Worm (Caenorhabditis elegans) whole organism, late embryonic: ENCODE results near the gene cdo-1.

Experiments used
- C38D4.7 ChIP-seq: fragments of 200-800 bp; sonication (Bioruptor generic); optimal IDR thresholded peaks from 2 replicates; lab custom pipeline; 2018; ENCODE audit warnings: mild to moderate bottlenecking, missing genetic modification characterization, moderate library complexity, missing compliant biosample characterization
- K09A11.1 ChIP-seq: sonication (generic microtip); optimal IDR thresholded peaks from 2 replicates; lab custom pipeline; 2017; ENCODE audit warnings: antibody characterized with exemption, mild to moderate bottlenecking, missing genetic modification characterization, missing compliant biosample characterization; ENCODE audit not compliant: insufficient read depth
- T23F11.4 ChIP-seq: fragments of 200-800 bp; sonication (Bioruptor generic); optimal IDR thresholded peaks from 2 replicates; lab custom pipeline; 2018; ENCODE audit warnings: mild to moderate bottlenecking, missing genetic modification characterization, missing compliant biosample characterization
- ahr-1 ChIP-seq: sonication (generic microtip); optimal IDR thresholded peaks from 2 replicates; lab custom pipeline; 2016; ENCODE audit warnings: missing genetic modification characterization, missing compliant biosample characterization
- ceh-14 ChIP-seq: sonication (generic microtip); optimal IDR thresholded peaks from 2 replicates; lab custom pipeline; 2016; ENCODE audit warnings: missing genotype, missing genetic modification characterization, missing compliant biosample characterization
- ceh-18 ChIP-seq: sonication (generic microtip); optimal IDR thresholded peaks from 2 replicates; lab custom pipeline; 2016; ENCODE audit warnings: missing genetic modification characterization, missing compliant biosample characterization
- ceh-2 ChIP-seq: sonication (generic microtip); optimal IDR thresholded peaks from 2 replicates; lab custom pipeline; 2016; ENCODE audit warnings: missing genotype, missing genetic modification characterization, missing compliant biosample characterization
- ceh-22 ChIP-seq: sonication (generic microtip); optimal IDR thresholded peaks from 2 replicates; lab custom pipeline; 2017; ENCODE audit warnings: missing biosample characterization, missing genetic modification characterization
- ceh-30 ChIP-seq: fragments of 150-350 bp; optimal IDR thresholded peaks from 2 replicates; lab custom pipeline; 2014; ENCODE audit warnings: missing biosample characterization, missing genetic modification characterization
- ceh-48 ChIP-seq: sonication (generic microtip); optimal IDR thresholded peaks from 2 replicates; lab custom pipeline; 2016; ENCODE audit warnings: missing genetic modification characterization, inconsistent platforms, missing compliant biosample characterization
- elt-2 ChIP-seq: sonication (generic microtip); optimal IDR thresholded peaks from 2 replicates; lab custom pipeline; 2016; ENCODE audit warnings: missing genetic modification reagents, missing genetic modification characterization, missing compliant biosample characterization
- elt-4 ChIP-seq: sonication (generic microtip); optimal IDR thresholded peaks from 2 replicates; lab custom pipeline; 2016; ENCODE audit warnings: missing genetic modification characterization, missing compliant biosample characterization
- ets-4 ChIP-seq: sonication (generic microtip); optimal IDR thresholded peaks from 2 replicates; lab custom pipeline; 2016; ENCODE audit warnings: missing genetic modification characterization, missing compliant biosample characterization
- fax-1 ChIP-seq: sonication (generic microtip); optimal IDR thresholded peaks from 2 replicates; lab custom pipeline; 2016; ENCODE audit warnings: missing genotype, missing genetic modification characterization, missing compliant biosample characterization
- fkh-10 ChIP-seq: fragments of 150-350 bp; optimal IDR thresholded peaks from 2 replicates; lab custom pipeline; 2014; ENCODE audit warnings: missing biosample characterization, missing genetic modification reagents, missing genetic modification characterization
- fkh-6 ChIP-seq: sonication (generic microtip); optimal IDR thresholded peaks from 2 replicates; lab custom pipeline; 2016; ENCODE audit warnings: missing genetic modification characterization, missing compliant biosample characterization
- gmeb-2 ChIP-seq: sonication (generic microtip); optimal IDR thresholded peaks from 2 replicates; lab custom pipeline; 2016; ENCODE audit warnings: missing genetic modification characterization, inconsistent platforms, missing compliant biosample characterization
- hlh-13 ChIP-seq: fragments of 200-800 bp; sonication (Bioruptor generic); optimal IDR thresholded peaks from 2 replicates; lab custom pipeline; 2018; ENCODE audit warnings: mild to moderate bottlenecking, missing genetic modification characterization, missing compliant biosample characterization
- hlh-15 ChIP-seq: sonication (generic microtip); optimal IDR thresholded peaks from 2 replicates; lab custom pipeline; 2016; ENCODE audit warnings: missing genetic modification characterization, missing compliant biosample characterization
- hlh-30 ChIP-seq: sonication (generic microtip); optimal IDR thresholded peaks from 2 replicates; lab custom pipeline; 2017; ENCODE audit warnings: antibody characterized with exemption, missing genetic modification characterization, missing compliant biosample characterization; ENCODE audit not compliant: insufficient read depth
- hlh-6 ChIP-seq: sonication (generic microtip); optimal IDR thresholded peaks from 2 replicates; lab custom pipeline; 2016; ENCODE audit warnings: missing genotype, missing genetic modification characterization, missing compliant biosample characterization
- lim-6 ChIP-seq: sonication (generic microtip); optimal IDR thresholded peaks from 2 replicates; lab custom pipeline; 2016; ENCODE audit warnings: missing genetic modification characterization, missing compliant biosample characterization
- madf-2 ChIP-seq: sonication (generic microtip); optimal IDR thresholded peaks from 2 replicates; lab custom pipeline; 2017; ENCODE audit warnings: missing genetic modification characterization, missing compliant biosample characterization
- nhr-232 ChIP-seq: sonication (generic microtip); optimal IDR thresholded peaks from 2 replicates; lab custom pipeline; 2016; ENCODE audit warnings: missing genetic modification characterization, missing compliant biosample characterization
- npax-4 ChIP-seq: sonication (generic microtip); optimal IDR thresholded peaks from 2 replicates; lab custom pipeline; 2016; ENCODE audit warnings: missing genetic modification characterization, missing compliant biosample characterization
- odd-2 ChIP-seq: sonication (generic microtip); optimal IDR thresholded peaks from 2 replicates; lab custom pipeline; 2017; ENCODE audit warnings: antibody characterized with exemption, mild to moderate bottlenecking, missing genetic modification characterization, missing compliant biosample characterization
- pag-3 ChIP-seq: sonication (generic microtip); optimal IDR thresholded peaks from 2 replicates; lab custom pipeline; 2016; ENCODE audit warnings: missing compliant biosample characterization, missing genetic modification characterization, borderline replicate concordance
- pax-1 ChIP-seq: fragments of 150-350 bp; optimal IDR thresholded peaks from 2 replicates; lab custom pipeline; 2014; ENCODE audit warnings: missing biosample characterization, missing genetic modification characterization
- pha-2 ChIP-seq: sonication (generic microtip); optimal IDR thresholded peaks from 2 replicates; lab custom pipeline; 2017; ENCODE audit warnings: mild to moderate bottlenecking, missing genetic modification characterization, missing compliant biosample characterization
- pha-4 ChIP-seq: fragments of 150-350 bp; optimal IDR thresholded peaks from 2 replicates; lab custom pipeline; 2018; ENCODE audit warnings: missing biosample characterization, missing genetic modification reagents, missing genetic modification characterization
- pqm-1 ChIP-seq: sonication (generic microtip); optimal IDR thresholded peaks from 2 replicates; lab custom pipeline; 2016; ENCODE audit warnings: missing genetic modification characterization, missing compliant biosample characterization
- pros-1 ChIP-seq: fragments of 150-350 bp; optimal IDR thresholded peaks from 2 replicates; lab custom pipeline; 2014; ENCODE audit warnings: missing biosample characterization, missing genetic modification reagents, missing genetic modification characterization
- rnt-1 ChIP-seq: sonication (generic microtip); optimal IDR thresholded peaks from 2 replicates; lab custom pipeline; 2016; ENCODE audit warnings: missing genetic modification characterization, missing compliant biosample characterization
- sdc-2 ChIP-seq: sonication (generic microtip); optimal IDR thresholded peaks from 2 replicates; lab custom pipeline; 2016; ENCODE audit warnings: missing genotype, missing genetic modification characterization, missing compliant biosample characterization
- tbx-7 ChIP-seq: sonication (generic microtip); optimal IDR thresholded peaks from 2 replicates; lab custom pipeline; 2016; ENCODE audit warnings: missing genotype, missing genetic modification characterization, missing compliant biosample characterization
- unc-3 ChIP-seq, 2 experiments: fragments of 200-800 bp in 1 of 2; sonication (Bioruptor generic) in 1 of 2; sonication (generic microtip) in 1 of 2; conservative IDR thresholded peaks in 1 of 2; optimal IDR thresholded peaks in 1 of 2; 2 replicates each; pipeline versions ENCODE4 v1.3.6 to Lab custom; 2016 to 2022; ENCODE audit warnings: missing compliant biosample characterization in 2 of 2, missing genetic modification characterization in 2 of 2, missing genetic modification reagents in 1 of 2
- unc-42 ChIP-seq: sonication (generic microtip); optimal IDR thresholded peaks from 2 replicates; lab custom pipeline; 2016; ENCODE audit warnings: missing genotype, missing genetic modification characterization, missing compliant biosample characterization

cdo-1 gene

DNA sequence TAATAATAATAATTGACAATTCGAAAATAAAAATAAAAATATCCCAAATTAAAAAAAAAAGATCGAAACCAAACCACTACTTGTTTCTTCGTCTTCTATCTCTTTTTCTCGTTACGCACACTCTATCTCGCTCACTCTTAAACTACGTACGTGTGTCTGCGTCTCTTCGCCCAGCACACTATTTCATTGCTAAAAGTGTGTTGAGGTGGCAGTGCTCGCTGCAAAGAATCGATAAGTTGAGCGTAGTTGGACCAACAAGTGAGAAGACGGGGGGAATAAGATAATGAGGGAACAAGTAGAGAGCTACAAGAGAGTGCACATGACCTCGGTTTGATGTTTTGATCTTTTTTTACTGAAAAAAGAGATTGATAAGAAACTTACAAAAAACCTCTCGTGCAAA, 37.5 kb downstream of the cdo-1 start (continued):
- TF ChIP-seq gmeb-2 (no peak), elt-4 (tag; lab: Kevin White, UChicago) (no peak), unc-42 (tag; lab: Kevin White, UChicago) (peak; percentile 41), pax-1 (tag; lab: Kevin White, UChicago) (no peak), pqm-1 (tag; lab: Kevin White, UChicago) (no peak), hlh-30 (tag; lab: Kevin White, UChicago) (peak; percentile 15), nhr-232 (tag; lab: Kevin White, UChicago) (no peak), ceh-18 (tag; lab: Kevin White, UChicago) (no peak), lim-6 (tag; lab: Kevin White, UChicago) (no peak), ceh-48 (tag; lab: Kevin White, UChicago) (peak; percentile 92), ceh-22 (no peak), odd-2 (no peak)

DNA sequence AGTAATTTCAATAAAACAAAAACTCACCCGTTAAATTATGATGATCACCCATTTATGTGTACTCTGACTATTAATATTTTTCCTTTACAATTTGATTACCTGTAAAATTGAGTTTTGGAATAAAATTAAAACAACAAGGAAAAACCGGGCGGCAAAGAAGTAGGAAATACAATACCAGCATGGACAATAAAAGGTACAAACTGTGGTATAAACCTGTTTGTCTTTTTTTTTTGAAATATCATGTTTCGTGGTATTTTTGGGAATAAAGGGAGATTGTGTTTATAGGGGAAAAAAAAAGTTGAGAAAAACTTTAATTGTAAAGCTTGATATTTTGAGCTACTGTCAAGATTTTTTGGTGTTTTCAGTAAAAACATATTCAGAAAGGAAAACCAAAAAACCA, 38.0 kb downstream of the cdo-1 start, which contains the start of gene daf-3:
Gene daf-3 (minus strand): TSS at position 101 of the 400 bp plus-strand sequence.
- TF ChIP-seq K09A11.1 = no peak
- no peak for TF ChIP-seq sdc-2 (tag; lab: Kevin White, UChicago)
- TF ChIP-seq fax-1 (tag; lab: Kevin White, UChicago) = no peak
- no peak for TF ChIP-seq ceh-2 (tag; lab: Kevin White, UChicago)
- no peak for TF ChIP-seq hlh-30 (tag; lab: Kevin White, UChicago)
- TF ChIP-seq, all 69 proteins: peak for 0

DNA sequence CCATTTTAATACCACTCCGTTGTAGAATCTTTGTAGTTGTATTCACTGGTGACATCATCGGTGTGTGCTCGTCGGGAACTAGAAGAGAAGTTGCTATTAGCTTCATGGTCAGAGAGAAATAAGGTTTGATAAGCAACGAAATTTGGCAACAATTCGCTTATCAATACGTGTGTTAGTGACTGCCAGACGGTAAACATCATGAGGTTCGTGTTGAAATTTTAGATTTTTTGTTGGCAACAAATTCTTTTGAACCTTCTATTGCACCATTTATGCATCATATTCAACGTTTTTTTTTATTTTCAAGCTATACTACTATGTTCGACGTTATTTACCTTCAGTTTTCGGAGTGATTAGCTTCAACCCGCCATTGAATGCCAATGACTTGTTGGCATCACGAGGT, 39.6 kb downstream of the cdo-1 start:
- TF ChIP-seq pha-4 (tag; lab: Kevin White, UChicago) (no peak), ceh-14 (tag; lab: Kevin White, UChicago) (no peak), unc-42 (tag; lab: Kevin White, UChicago) (no peak), ceh-48 (tag; lab: Kevin White, UChicago) (no peak), unc-3 (GFP tag; conservative IDR thresholded peaks at IDR 0.05; lab: Robert Waterston, UW) (no peak), unc-3 (tag; optimal IDR thresholded peaks at IDR 0.05; lab: Kevin White, UChicago) (no peak), elt-2 (tag; lab: Kevin White, UChicago) (no peak), rnt-1 (tag; lab: Kevin White, UChicago) (no peak), ceh-22 (no peak), hlh-15 (no peak), pha-2 (tag; lab: Kevin White, UChicago) (no peak), ets-4 (tag; lab: Kevin White, UChicago) (no peak), madf-2 (tag; lab: Kevin White, UChicago) (no peak), ahr-1 (tag; lab: Kevin White, UChicago) (no peak), T23F11.4 (GFP tag; lab: Kevin White, UChicago) (no peak), ceh-30 (tag; lab: Kevin White, UChicago) (no peak), fkh-10 (GFP tag; lab: Kevin White, UChicago) (no peak), pag-3 (tag; lab: Kevin White, UChicago) (no peak), lim-6 (tag; lab: Kevin White, UChicago) (no peak), tbx-7 (tag; lab: Kevin White, UChicago) (no peak), odd-2 (no peak)
- TF ChIP-seq, all 69 proteins: peak for 0

DNA sequence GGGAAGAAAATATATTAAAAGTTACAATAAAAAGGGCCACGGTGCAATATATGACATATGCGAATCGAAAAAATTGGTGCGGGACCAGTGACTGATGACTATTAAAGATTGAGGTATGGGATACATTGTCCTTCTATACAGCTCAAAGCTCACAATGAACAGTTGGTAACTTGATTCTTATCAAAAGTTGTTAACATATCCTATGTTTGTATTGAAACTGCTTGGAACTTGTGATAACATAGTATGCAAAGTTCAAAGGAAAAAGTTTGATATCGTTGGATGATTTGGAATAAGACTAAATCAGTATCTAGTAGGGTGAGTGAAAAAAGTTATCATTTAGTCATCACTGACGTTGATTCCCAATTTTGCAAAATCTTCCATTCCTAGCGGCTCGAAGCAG, 45.4 kb downstream of the cdo-1 start:
- TF ChIP-seq rnt-1 (tag; lab: Kevin White, UChicago) (no peak), pros-1 (tag; lab: Kevin White, UChicago) (no peak), C38D4.7 (GFP tag; lab: Kevin White, UChicago) (no peak), npax-4 (no peak), hlh-13 (GFP tag; lab: Kevin White, UChicago) (no peak), fkh-6 (tag; lab: Kevin White, UChicago) (no peak), hlh-15 (no peak), hlh-6 (tag; lab: Kevin White, UChicago) (no peak), lim-6 (tag; lab: Kevin White, UChicago) (no peak)
- TF ChIP-seq, all 69 proteins: peak for 0
